Worm (Caenorhabditis elegans) whole organism, late embryonic: Measurements from ENCODE around the gene kars-1.

Experiments
- C08G9.2 ChIP-seq: sonication (generic microtip); optimal IDR thresholded peaks from 2 replicates; lab custom pipeline; 2016; ENCODE audit warnings: mild to moderate bottlenecking, missing genetic modification characterization, moderate library complexity, missing compliant biosample characterization
- F13H6.1 ChIP-seq: sonication (generic microtip); optimal IDR thresholded peaks from 2 replicates; lab custom pipeline; 2016; ENCODE audit warnings: missing genetic modification characterization, missing compliant biosample characterization
- K02D7.2 ChIP-seq: sonication (generic microtip); optimal IDR thresholded peaks from 2 replicates; lab custom pipeline; 2017; ENCODE audit warnings: mild to moderate bottlenecking, missing genetic modification characterization, missing compliant biosample characterization
- K09A11.1 ChIP-seq: sonication (generic microtip); optimal IDR thresholded peaks from 2 replicates; lab custom pipeline; 2017; ENCODE audit warnings: antibody characterized with exemption, mild to moderate bottlenecking, missing genetic modification characterization, missing compliant biosample characterization; ENCODE audit not compliant: insufficient read depth
- T23F11.4 ChIP-seq: fragments of 200-800 bp; sonication (Bioruptor generic); optimal IDR thresholded peaks from 2 replicates; lab custom pipeline; 2018; ENCODE audit warnings: mild to moderate bottlenecking, missing genetic modification characterization, missing compliant biosample characterization
- ama-1 ChIP-seq: fragments of 150-350 bp; optimal IDR thresholded peaks from 2 replicates; lab custom pipeline; 2014
- ceh-14 ChIP-seq: sonication (generic microtip); optimal IDR thresholded peaks from 2 replicates; lab custom pipeline; 2016; ENCODE audit warnings: missing genotype, missing genetic modification characterization, missing compliant biosample characterization
- ceh-19 ChIP-seq: fragments of 200-800 bp; sonication (Bioruptor generic); optimal IDR thresholded peaks from 2 replicates; lab custom pipeline; 2018; ENCODE audit warnings: mild to moderate bottlenecking, missing genetic modification characterization, missing compliant biosample characterization
- ceh-24 ChIP-seq: sonication (generic microtip); optimal IDR thresholded peaks from 2 replicates; lab custom pipeline; 2016; ENCODE audit warnings: mild to moderate bottlenecking, missing genetic modification characterization, missing compliant biosample characterization
- ceh-31 ChIP-seq: sonication (generic microtip); optimal IDR thresholded peaks from 2 replicates; lab custom pipeline; 2016; ENCODE audit warnings: missing genetic modification characterization, missing compliant biosample characterization
- ceh-34 ChIP-seq: sonication (generic microtip); optimal IDR thresholded peaks from 2 replicates; lab custom pipeline; 2016; ENCODE audit warnings: mild to moderate bottlenecking, missing genetic modification characterization, missing compliant biosample characterization
- ceh-45 ChIP-seq: fragments of 200-800 bp; sonication (Bioruptor generic); IDR thresholded peaks from 2 replicates; pipeline ENCODE4 v1.3.6; 2022; ENCODE audit warnings: missing genetic modification reagents, missing genetic modification characterization, missing compliant biosample characterization
- ceh-48 ChIP-seq: sonication (generic microtip); optimal IDR thresholded peaks from 2 replicates; lab custom pipeline; 2016; ENCODE audit warnings: missing genetic modification characterization, inconsistent platforms, missing compliant biosample characterization
- ceh-9 ChIP-seq: sonication (generic microtip); optimal IDR thresholded peaks from 2 replicates; lab custom pipeline; 2016; ENCODE audit warnings: mild to moderate bottlenecking, missing genetic modification characterization, inconsistent platforms, missing compliant biosample characterization
- dmd-4 ChIP-seq: sonication (generic microtip); optimal IDR thresholded peaks from 2 replicates; lab custom pipeline; 2016; ENCODE audit warnings: borderline replicate concordance, missing genetic modification characterization, missing compliant biosample characterization
- dve-1 ChIP-seq: sonication (generic microtip); optimal IDR thresholded peaks from 2 replicates; lab custom pipeline; 2017; ENCODE audit warnings: antibody characterized with exemption, mild to moderate bottlenecking, missing genetic modification characterization, missing compliant biosample characterization
- elt-2 ChIP-seq: sonication (generic microtip); optimal IDR thresholded peaks from 2 replicates; lab custom pipeline; 2016; ENCODE audit warnings: missing genetic modification reagents, missing genetic modification characterization, missing compliant biosample characterization
- elt-4 ChIP-seq: sonication (generic microtip); optimal IDR thresholded peaks from 2 replicates; lab custom pipeline; 2016; ENCODE audit warnings: missing genetic modification characterization, missing compliant biosample characterization
- ets-4 ChIP-seq: sonication (generic microtip); optimal IDR thresholded peaks from 2 replicates; lab custom pipeline; 2016; ENCODE audit warnings: missing genetic modification characterization, missing compliant biosample characterization
- eyg-1 ChIP-seq: sonication (generic microtip); optimal IDR thresholded peaks from 2 replicates; lab custom pipeline; 2016; ENCODE audit warnings: missing genotype, missing genetic modification characterization, missing compliant biosample characterization
- hlh-15 ChIP-seq: sonication (generic microtip); optimal IDR thresholded peaks from 2 replicates; lab custom pipeline; 2016; ENCODE audit warnings: missing genetic modification characterization, missing compliant biosample characterization
- hlh-30 ChIP-seq: sonication (generic microtip); optimal IDR thresholded peaks from 2 replicates; lab custom pipeline; 2017; ENCODE audit warnings: antibody characterized with exemption, missing genetic modification characterization, missing compliant biosample characterization; ENCODE audit not compliant: insufficient read depth
- hlh-6 ChIP-seq: sonication (generic microtip); optimal IDR thresholded peaks from 2 replicates; lab custom pipeline; 2016; ENCODE audit warnings: missing genotype, missing genetic modification characterization, missing compliant biosample characterization
- hlh-8 ChIP-seq: sonication (generic microtip); optimal IDR thresholded peaks from 2 replicates; lab custom pipeline; 2016; ENCODE audit warnings: missing genotype, missing genetic modification characterization, missing compliant biosample characterization
- lin-11 ChIP-seq: fragments of 200-800 bp; sonication (Bioruptor generic); optimal IDR thresholded peaks from 2 replicates; lab custom pipeline; 2018; ENCODE audit warnings: mild to moderate bottlenecking, missing genetic modification characterization, missing compliant biosample characterization
- madf-2 ChIP-seq: sonication (generic microtip); optimal IDR thresholded peaks from 2 replicates; lab custom pipeline; 2017; ENCODE audit warnings: missing genetic modification characterization, missing compliant biosample characterization
- mec-3 ChIP-seq: sonication (generic microtip); optimal IDR thresholded peaks from 2 replicates; lab custom pipeline; 2016; ENCODE audit warnings: borderline replicate concordance, missing genetic modification characterization, missing compliant biosample characterization
- nfya-1 ChIP-seq: sonication (generic microtip); optimal IDR thresholded peaks from 2 replicates; lab custom pipeline; 2017; ENCODE audit warnings: missing genetic modification characterization, mild to moderate bottlenecking, missing compliant biosample characterization, antibody characterized with exemption, moderate library complexity
- pag-3 ChIP-seq: sonication (generic microtip); optimal IDR thresholded peaks from 2 replicates; lab custom pipeline; 2016; ENCODE audit warnings: missing compliant biosample characterization, missing genetic modification characterization, borderline replicate concordance
- pat-9 ChIP-seq: fragments of 200-800 bp; sonication (Bioruptor generic); optimal IDR thresholded peaks from 2 replicates; lab custom pipeline; 2018; ENCODE audit warnings: mild to moderate bottlenecking, missing genetic modification characterization, moderate library complexity, missing compliant biosample characterization
- pha-2 ChIP-seq: sonication (generic microtip); optimal IDR thresholded peaks from 2 replicates; lab custom pipeline; 2017; ENCODE audit warnings: mild to moderate bottlenecking, missing genetic modification characterization, missing compliant biosample characterization
- pha-4 ChIP-seq: fragments of 150-350 bp; optimal IDR thresholded peaks from 2 replicates; lab custom pipeline; 2018; ENCODE audit warnings: missing biosample characterization, missing genetic modification reagents, missing genetic modification characterization
- ref-2 ChIP-seq: sonication (generic microtip); optimal IDR thresholded peaks from 2 replicates; lab custom pipeline; 2016; ENCODE audit warnings: missing genetic modification characterization, missing compliant biosample characterization
- rnt-1 ChIP-seq: sonication (generic microtip); optimal IDR thresholded peaks from 2 replicates; lab custom pipeline; 2016; ENCODE audit warnings: missing genetic modification characterization, missing compliant biosample characterization
- sdc-2 ChIP-seq: sonication (generic microtip); optimal IDR thresholded peaks from 2 replicates; lab custom pipeline; 2016; ENCODE audit warnings: missing genotype, missing genetic modification characterization, missing compliant biosample characterization
- sox-2 ChIP-seq: fragments of 200-800 bp; sonication (Bioruptor generic); IDR thresholded peaks from 2 replicates; pipeline ENCODE4 v1.3.6; 2022; ENCODE audit warnings: missing genetic modification reagents, missing genetic modification characterization, missing compliant biosample characterization
- sox-4 ChIP-seq: sonication (generic microtip); optimal IDR thresholded peaks from 2 replicates; lab custom pipeline; 2017; ENCODE audit warnings: mild to moderate bottlenecking, missing genetic modification characterization, inconsistent platforms, missing compliant biosample characterization
- tbx-2 ChIP-seq: sonication (generic microtip); optimal IDR thresholded peaks from 2 replicates; lab custom pipeline; 2016; ENCODE audit warnings: missing genetic modification characterization, missing compliant biosample characterization
- tbx-7 ChIP-seq: sonication (generic microtip); optimal IDR thresholded peaks from 2 replicates; lab custom pipeline; 2016; ENCODE audit warnings: missing genotype, missing genetic modification characterization, missing compliant biosample characterization
- ttx-3 ChIP-seq: sonication (generic microtip); optimal IDR thresholded peaks from 2 replicates; lab custom pipeline; 2016; ENCODE audit warnings: missing genetic modification reagents, missing genetic modification characterization, missing compliant biosample characterization
- unc-3 ChIP-seq, 2 experiments: fragments of 200-800 bp in 1 of 2; sonication (Bioruptor generic) in 1 of 2; sonication (generic microtip) in 1 of 2; conservative IDR thresholded peaks in 1 of 2; optimal IDR thresholded peaks in 1 of 2; 2 replicates each; pipeline versions ENCODE4 v1.3.6 to Lab custom; 2016 to 2022; ENCODE audit warnings: missing compliant biosample characterization in 2 of 2, missing genetic modification characterization in 2 of 2, missing genetic modification reagents in 1 of 2
- unc-42 ChIP-seq: sonication (generic microtip); optimal IDR thresholded peaks from 2 replicates; lab custom pipeline; 2016; ENCODE audit warnings: missing genotype, missing genetic modification characterization, missing compliant biosample characterization
- unc-86 ChIP-seq: sonication (generic microtip); optimal IDR thresholded peaks from 2 replicates; lab custom pipeline; 2016; ENCODE audit warnings: missing genetic modification characterization, missing compliant biosample characterization

kars-1 gene

DNA sequence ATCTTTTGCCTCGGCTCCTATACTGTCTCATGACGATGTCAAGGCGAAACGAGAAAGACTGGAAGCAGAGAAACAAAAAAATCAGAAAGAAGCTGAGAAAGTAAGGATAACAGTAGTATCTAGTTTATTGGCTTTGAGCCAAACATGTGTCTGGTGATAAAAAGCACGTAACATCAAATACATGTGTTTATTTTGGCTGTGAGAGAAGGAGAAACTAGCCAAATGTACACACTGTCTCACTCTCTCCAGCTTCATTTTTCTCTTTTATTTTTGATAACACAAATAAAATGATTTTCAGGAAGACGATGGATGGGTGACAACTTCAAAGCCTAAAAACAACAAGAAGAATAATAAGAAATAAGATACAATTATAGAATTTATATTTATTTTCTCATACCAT is 42.7 kb downstream of the kars-1 start:
- TF ChIP-seq elt-4 (tag; lab: Kevin White, UChicago), result no peak
- TF ChIP-seq eyg-1, result no peak
- TF ChIP-seq ttx-3, result no peak
- TF ChIP-seq pha-4 (tag; lab: Kevin White, UChicago), result no peak
- TF ChIP-seq ceh-24, result no peak
- no peak for TF ChIP-seq ceh-19 (GFP tag; lab: Kevin White, UChicago)
- no peak for TF ChIP-seq hlh-6 (tag; lab: Kevin White, UChicago)
- TF ChIP-seq ceh-45, result no peak
- no peak for TF ChIP-seq C08G9.2
- TF ChIP-seq tbx-7 (tag; lab: Kevin White, UChicago), result no peak
- TF ChIP-seq unc-86, result no peak
- TF ChIP-seq ref-2, result no peak
- TF ChIP-seq unc-3 (GFP tag; conservative IDR thresholded peaks at IDR 0.05; lab: Robert Waterston, UW), result no peak
- no peak for TF ChIP-seq unc-3 (tag; optimal IDR thresholded peaks at IDR 0.05; lab: Kevin White, UChicago)

DNA sequence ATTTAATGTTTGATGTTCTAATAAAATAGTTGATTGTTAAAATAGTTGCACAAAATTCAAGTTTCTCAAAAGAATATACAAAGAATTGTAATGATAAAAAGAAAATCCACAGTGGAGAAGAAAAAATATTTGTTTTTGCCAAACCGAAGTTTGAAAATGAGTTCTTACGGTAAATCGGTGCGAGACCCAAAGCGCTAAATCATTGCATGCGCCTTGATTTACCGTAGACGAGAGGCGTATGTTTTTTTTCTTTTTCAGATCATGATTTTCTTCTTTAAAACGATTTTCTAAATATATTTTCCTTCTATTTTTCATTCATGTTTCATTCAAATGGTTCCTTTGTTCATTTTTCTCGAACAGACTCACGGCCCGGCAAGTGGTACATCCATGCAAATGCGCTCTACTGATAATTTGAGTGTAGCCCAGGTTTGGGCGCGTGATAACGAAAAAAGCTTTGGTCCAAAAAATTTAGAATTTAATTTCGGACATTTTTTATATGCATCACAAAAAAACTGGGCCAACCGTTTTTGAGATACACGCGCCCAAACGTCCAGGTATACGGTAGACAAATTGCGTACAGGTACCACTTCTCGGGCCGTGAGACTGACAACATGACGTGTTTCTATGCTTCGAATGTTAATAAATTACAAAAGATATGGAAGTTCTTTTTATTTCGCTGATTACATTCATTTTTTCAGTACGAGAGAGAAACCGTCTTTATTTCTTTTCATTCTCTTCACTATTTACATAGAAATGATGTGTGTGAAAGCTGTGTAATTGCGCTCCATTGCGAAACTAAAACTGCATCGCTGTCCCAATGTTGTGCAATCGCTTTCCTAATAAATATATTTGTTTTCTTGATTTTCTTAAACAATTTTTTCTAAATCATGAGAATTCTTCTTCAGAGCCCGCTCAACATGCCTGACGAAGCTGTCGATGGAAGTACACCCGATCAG is 47.0 kb downstream of the kars-1 start, which contains the start of gene znf-598:
Gene znf-598 (plus strand): TSS at position 906 of the 956 bp plus-strand sequence.
- peak; percentile 10 for TF ChIP-seq nfya-1
- no peak for TF ChIP-seq hlh-6 (tag; lab: Kevin White, UChicago)
- TF ChIP-seq unc-3 (GFP tag; conservative IDR thresholded peaks at IDR 0.05; lab: Robert Waterston, UW), result no peak
- TF ChIP-seq unc-3 (tag; optimal IDR thresholded peaks at IDR 0.05; lab: Kevin White, UChicago), result peak; percentile 16
- TF ChIP-seq, all 69 proteins: peak for 2

DNA sequence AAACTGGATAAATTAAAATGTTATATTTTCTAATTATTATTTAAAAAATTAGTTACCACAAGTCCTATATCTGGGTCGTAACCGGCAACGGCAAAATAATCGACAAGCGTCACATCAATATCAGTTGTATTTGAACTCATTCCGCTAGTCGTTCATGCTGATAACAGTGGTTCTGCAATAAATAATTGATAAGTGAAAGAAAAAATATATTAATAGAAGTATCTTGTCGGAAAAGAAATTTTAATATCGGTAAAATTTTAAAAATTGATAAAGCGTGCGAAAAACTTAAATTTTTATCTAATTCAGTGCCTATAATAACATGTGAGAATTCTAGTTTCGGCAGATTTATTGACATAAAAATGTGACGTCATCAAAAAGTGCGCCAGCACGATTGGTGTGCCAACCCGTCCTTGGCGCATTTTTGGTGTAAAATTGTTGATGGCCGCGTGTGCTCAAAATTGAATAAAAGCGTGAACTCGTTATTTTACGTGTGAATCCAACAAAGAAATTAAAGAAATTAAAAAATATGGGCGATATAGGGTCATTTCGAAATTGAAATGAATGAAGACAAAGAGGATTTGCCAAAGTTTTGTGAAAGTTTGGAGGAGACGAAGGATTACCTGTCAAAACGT is 49.7 kb downstream of the kars-1 start, which contains the start of the genes lst-6 and lst-5:
Gene lst-6 (minus strand): TSS at position 140 of the 632 bp plus-strand sequence.
Gene lst-5 (plus strand): TSS at position 544 of the 632 bp plus-strand sequence.
- TF ChIP-seq lin-11 (tag; lab: Kevin White, UChicago) (no peak), sox-4 (tag; lab: Kevin White, UChicago) (no peak), ceh-34 (tag; lab: Kevin White, UChicago) (no peak), ceh-14 (no peak), hlh-8 (tag; lab: Kevin White, UChicago) (no peak), madf-2 (tag; lab: Kevin White, UChicago) (no peak), sdc-2 (tag; lab: Kevin White, UChicago) (no peak), sox-2 (GFP tag; lab: Robert Waterston, UW) (no peak), hlh-6 (tag; lab: Kevin White, UChicago) (no peak), eyg-1 (no peak), K09A11.1 (no peak), unc-42 (tag; lab: Kevin White, UChicago) (peak; percentile 72), ama-1 (no peak), tbx-2 (tag; lab: Kevin White, UChicago) (peak; percentile 58), ceh-9 (tag; lab: Kevin White, UChicago) (no peak), ets-4 (tag; lab: Kevin White, UChicago) (peak; percentile 11), ceh-19 (GFP tag; lab: Kevin White, UChicago) (no peak), F13H6.1 (tag; lab: Kevin White, UChicago) (no peak), pha-2 (tag; lab: Kevin White, UChicago) (no peak), elt-2 (tag; lab: Kevin White, UChicago) (peak; percentile 86), pag-3 (tag; lab: Kevin White, UChicago) (no peak), dmd-4 (tag; lab: Kevin White, UChicago) (no peak), mec-3 (tag; lab: Kevin White, UChicago) (no peak), nfya-1 (peak; percentile 45), ceh-31 (tag; lab: Kevin White, UChicago) (no peak), ceh-45 (no peak), rnt-1 (no peak), elt-4 (tag; lab: Kevin White, UChicago) (no peak), hlh-30 (peak; percentile 41), tbx-7 (tag; lab: Kevin White, UChicago) (no peak), K02D7.2 (tag; lab: Kevin White, UChicago) (no peak), ceh-24 (no peak), pat-9 (tag; lab: Kevin White, UChicago) (no peak), hlh-15 (tag; lab: Kevin White, UChicago) (no peak), ceh-48 (tag; lab: Kevin White, UChicago) (peak; percentile 24), T23F11.4 (no peak), dve-1 (peak; percentile 23)
